Fruit fly (Drosophila melanogaster) whole organism, embryonic: ENCODE results near the gene CG33124.
A peak's percentile ranks its signal among the peaks of the same experiment; 100 is the strongest.

ENCODE experiments used
- Abd-B ChIP-seq: fragments of 200-800 bp; sonication (Bioruptor generic); optimal IDR thresholded peaks from 2 replicates; lab custom pipeline; 2018; ENCODE audit warnings: missing biosample characterization, mild to moderate bottlenecking, missing genetic modification characterization, moderate library complexity
- CG11398 ChIP-seq: fragments of 200-800 bp; sonication (Bioruptor generic); optimal IDR thresholded peaks from 2 replicates; lab custom pipeline; 2016; ENCODE audit warnings: missing biosample characterization, missing genetic modification characterization
- CG13287 ChIP-seq: fragments of 200-800 bp; sonication (Bioruptor generic); IDR thresholded peaks from 2 replicates; pipeline ENCODE4 v1.3.6; 2022; ENCODE audit warnings: missing biosample characterization, missing genetic modification characterization; ENCODE audit not compliant: partially characterized antibody
- CG1647 ChIP-seq: fragments of 200-800 bp; sonication (Bioruptor generic); optimal IDR thresholded peaks from 3 replicates; lab custom pipeline; 2016; ENCODE audit warnings: missing biosample characterization, missing genetic modification characterization
- CG18476 ChIP-seq: fragments of 200-800 bp; sonication (Bioruptor generic); optimal IDR thresholded peaks from 2 replicates; lab custom pipeline; 2016; ENCODE audit warnings: missing biosample characterization, mild to moderate bottlenecking, missing genetic modification characterization
- CG18619 ChIP-seq: fragments of 200-800 bp; sonication (Bioruptor generic); optimal IDR thresholded peaks from 3 replicates; lab custom pipeline; 2017; ENCODE audit warnings: missing biosample characterization, mild to moderate bottlenecking, missing genetic modification characterization
- CG2116 ChIP-seq: fragments of 200-800 bp; sonication (Bioruptor generic); optimal IDR thresholded peaks from 3 replicates; lab custom pipeline; 2018; ENCODE audit warnings: missing biosample characterization, mild to moderate bottlenecking, missing genetic modification characterization
- CG2875 ChIP-seq: fragments of 200-800 bp; sonication (Bioruptor generic); optimal IDR thresholded peaks from 2 replicates; lab custom pipeline; 2017; ENCODE audit warnings: missing biosample characterization, mild to moderate bottlenecking, missing genetic modification characterization, missing genetic modification reagents
- CG2889 ChIP-seq: fragments of 200-800 bp; sonication (Bioruptor generic); IDR thresholded peaks from 3 replicates; pipeline ENCODE4 v1.3.6; 2022; ENCODE audit warnings: missing biosample characterization, missing genetic modification characterization
- CG31365 ChIP-seq: fragments of 200-800 bp; sonication (Bioruptor generic); optimal IDR thresholded peaks from 2 replicates; lab custom pipeline; 2018; ENCODE audit warnings: missing biosample characterization, mild to moderate bottlenecking, missing genetic modification characterization
- CG33557 ChIP-seq: fragments of 200-800 bp; sonication (Bioruptor generic); optimal IDR thresholded peaks from 2 replicates; lab custom pipeline; 2019; ENCODE audit warnings: missing biosample characterization, mild to moderate bottlenecking, missing genetic modification characterization, moderate library complexity
- CG4424 ChIP-seq: fragments of 200-800 bp; sonication (Bioruptor generic); optimal IDR thresholded peaks from 3 replicates; lab custom pipeline; 2016; ENCODE audit warnings: missing biosample characterization, missing genetic modification characterization
- CG4707 ChIP-seq: fragments of 200-800 bp; sonication (Bioruptor generic); optimal IDR thresholded peaks from 2 replicates; lab custom pipeline; 2018; ENCODE audit warnings: missing biosample characterization, mild to moderate bottlenecking, missing genetic modification characterization, moderate library complexity
- CG6689 ChIP-seq: fragments of 200-800 bp; sonication (Bioruptor generic); IDR thresholded peaks from 2 replicates; pipeline ENCODE4 v1.3.6; 2022; ENCODE audit warnings: missing biosample characterization, missing genetic modification characterization
- CG6854 ChIP-seq: fragments of 200-800 bp; sonication (Bioruptor generic); optimal IDR thresholded peaks from 3 replicates; lab custom pipeline; 2017; ENCODE audit warnings: missing biosample characterization, mild to moderate bottlenecking, missing genetic modification characterization
- CG7357 ChIP-seq: fragments of 200-800 bp; sonication (Bioruptor generic); IDR thresholded peaks from 3 replicates; pipeline ENCODE4 v1.3.6; 2022; ENCODE audit warnings: missing biosample characterization, missing genetic modification characterization
- CG7786 ChIP-seq: fragments of 200-800 bp; sonication (Bioruptor generic); optimal IDR thresholded peaks from 2 replicates; lab custom pipeline; 2016; ENCODE audit warnings: missing biosample characterization, missing genetic modification characterization
- CG8281 ChIP-seq: fragments of 200-800 bp; sonication (Bioruptor generic); optimal IDR thresholded peaks from 2 replicates; lab custom pipeline; 2018; ENCODE audit warnings: missing biosample characterization, mild to moderate bottlenecking, missing genetic modification characterization, moderate library complexity
- CG8388 ChIP-seq: fragments of 200-800 bp; sonication (Bioruptor generic); optimal IDR thresholded peaks from 2 replicates; lab custom pipeline; 2019; ENCODE audit warnings: missing biosample characterization, mild to moderate bottlenecking, missing genetic modification characterization, moderate library complexity
- Dip2 ChIP-seq: fragments of 200-800 bp; sonication (Bioruptor generic); IDR thresholded peaks from 2 replicates; pipeline ENCODE4 v1.3.6; 2022; ENCODE audit warnings: missing biosample characterization, missing genetic modification characterization
- Doc2 ChIP-seq: fragments of 200-800 bp; sonication (Bioruptor generic); IDR thresholded peaks from 2 replicates; pipeline ENCODE4 v1.3.6; 2022; ENCODE audit warnings: missing biosample characterization, missing genetic modification characterization
- Dref ChIP-seq: fragments of 200-800 bp; sonication (Bioruptor generic); IDR thresholded peaks from 2 replicates; pipeline ENCODE4 v1.3.6; 2022; ENCODE audit warnings: missing biosample characterization, missing genetic modification characterization
- GATAe ChIP-seq: fragments of 200-800 bp; sonication (Bioruptor generic); conservative IDR thresholded peaks from 2 replicates; pipeline ENCODE4 v1.3.6; 2022; ENCODE audit warnings: missing biosample characterization, missing genetic modification characterization
- H15 ChIP-seq: fragments of 200-800 bp; sonication (Bioruptor generic); IDR thresholded peaks from 3 replicates; pipeline ENCODE4 v1.3.6; 2022; ENCODE audit warnings: missing biosample characterization, missing genetic modification characterization
- HmgD ChIP-seq: fragments of 200-800 bp; sonication (Bioruptor generic); optimal IDR thresholded peaks from 3 replicates; lab custom pipeline; 2016; ENCODE audit warnings: missing biosample characterization, missing genetic modification characterization
- Hr3 ChIP-seq: fragments of 200-800 bp; sonication (Bioruptor generic); optimal IDR thresholded peaks from 3 replicates; lab custom pipeline; 2016; ENCODE audit warnings: missing biosample characterization, missing genetic modification characterization
- MTF-1 ChIP-seq: fragments of 200-800 bp; sonication (Bioruptor generic); optimal IDR thresholded peaks from 2 replicates; lab custom pipeline; 2018; ENCODE audit warnings: missing biosample characterization, mild to moderate bottlenecking, missing genetic modification characterization, borderline replicate concordance
- Mrtf ChIP-seq: fragments of 200-800 bp; sonication (Bioruptor generic); IDR thresholded peaks from 3 replicates; pipeline ENCODE4 v1.3.6; 2022; ENCODE audit warnings: missing biosample characterization, missing genetic modification characterization
- Ptx1 ChIP-seq: fragments of 200-800 bp; sonication (Bioruptor generic); IDR thresholded peaks from 2 replicates; pipeline ENCODE4 v1.3.6; 2022; ENCODE audit warnings: missing biosample characterization, missing genetic modification characterization
- cato ChIP-seq: fragments of 200-800 bp; sonication (Bioruptor generic); optimal IDR thresholded peaks from 2 replicates; lab custom pipeline; 2016; ENCODE audit warnings: missing biosample characterization, missing genetic modification characterization, borderline replicate concordance
- crp ChIP-seq, 2 experiments: fragments of 200-800 bp; sonication (Bioruptor generic); optimal IDR thresholded peaks; 2 replicates in 1 of 2; 3 replicates in 1 of 2; lab custom pipeline; 2017; ENCODE audit warnings: missing biosample characterization in 2 of 2, missing genetic modification characterization in 2 of 2, mild to moderate bottlenecking in 1 of 2, moderate library complexity in 1 of 2
- eve ChIP-seq, 2 experiments: fragments of >200 bp; optimal IDR thresholded peaks; 2 replicates each; lab custom pipeline; 2017; ENCODE audit warnings: missing biosample characterization in 2 of 2, missing genetic modification characterization in 2 of 2
- grn ChIP-seq: fragments of 200-800 bp; sonication (Bioruptor generic); optimal IDR thresholded peaks from 3 replicates; lab custom pipeline; 2017; ENCODE audit warnings: missing biosample characterization, missing genetic modification characterization
- gro ChIP-seq: fragments of 200-800 bp; sonication (Bioruptor generic); optimal IDR thresholded peaks from 2 replicates; lab custom pipeline; 2016; ENCODE audit warnings: missing biosample characterization, missing genetic modification characterization
- gsb ChIP-seq: fragments of 200-800 bp; sonication (Bioruptor generic); IDR thresholded peaks from 2 replicates; pipeline ENCODE4 v1.3.6; 2022; ENCODE audit warnings: missing biosample characterization, missing genetic modification characterization
- gt ChIP-seq: fragments of 200-800 bp; sonication (Bioruptor generic); IDR thresholded peaks from 2 replicates; pipeline ENCODE4 v1.3.6; 2022; ENCODE audit warnings: missing biosample characterization, missing genetic modification characterization
- h ChIP-seq: fragments of >200 bp; optimal IDR thresholded peaks from 2 replicates; lab custom pipeline; 2017
- ham ChIP-seq: fragments of 200-800 bp; sonication (Bioruptor generic); IDR thresholded peaks from 2 replicates; pipeline ENCODE4 v1.3.6; 2022; ENCODE audit warnings: missing biosample characterization, missing genetic modification characterization
- her ChIP-seq: fragments of 200-800 bp; sonication (Bioruptor generic); optimal IDR thresholded peaks from 2 replicates; lab custom pipeline; 2016; ENCODE audit warnings: missing biosample characterization, missing genetic modification characterization
- jigr1 ChIP-seq: fragments of 200-800 bp; sonication (Bioruptor generic); IDR thresholded peaks from 3 replicates; pipeline ENCODE4 v1.3.6; 2022; ENCODE audit warnings: missing biosample characterization, missing genetic modification characterization
- kay ChIP-seq: fragments of 200-800 bp; sonication (Bioruptor generic); optimal IDR thresholded peaks from 2 replicates; lab custom pipeline; 2016; ENCODE audit warnings: missing biosample characterization, missing genetic modification characterization
- lmd ChIP-seq: fragments of 200-800 bp; sonication (Bioruptor generic); IDR thresholded peaks from 2 replicates; pipeline ENCODE4 v1.3.6; 2022; ENCODE audit warnings: missing biosample characterization, missing genetic modification characterization
- pan ChIP-seq, 4 experiments: fragments of >200 bp in 3 of 4; fragments of 200-800 bp in 1 of 4; sonication (Bioruptor generic) in 1 of 4; optimal IDR thresholded peaks in 3 of 4; IDR thresholded peaks in 1 of 4; 2 replicates each; pipeline versions ENCODE4 v1.3.6 to Lab custom; 2017 to 2022; ENCODE audit warnings: missing biosample characterization in 2 of 4, missing genetic modification characterization in 2 of 4, mixed read lengths in 1 of 4
- pros ChIP-seq: fragments of 200-800 bp; sonication (Bioruptor generic); optimal IDR thresholded peaks from 3 replicates; lab custom pipeline; 2019; ENCODE audit warnings: missing biosample characterization, mild to moderate bottlenecking, missing genetic modification characterization, moderate library complexity
- pzg ChIP-seq: fragments of 200-800 bp; sonication (Bioruptor generic); optimal IDR thresholded peaks from 3 replicates; lab custom pipeline; 2018; ENCODE audit warnings: missing biosample characterization, mild to moderate bottlenecking, missing genetic modification characterization, moderate library complexity
- scrt ChIP-seq: fragments of 200-800 bp; sonication (Bioruptor generic); optimal IDR thresholded peaks from 2 replicates; lab custom pipeline; 2018; ENCODE audit warnings: missing biosample characterization, mild to moderate bottlenecking, missing genetic modification characterization, moderate library complexity
- sens-2 ChIP-seq: fragments of 200-800 bp; sonication (Bioruptor generic); IDR thresholded peaks from 2 replicates; pipeline ENCODE4 v1.3.6; 2022; ENCODE audit warnings: missing biosample characterization, missing genetic modification characterization
- seq ChIP-seq: fragments of 200-800 bp; sonication (Bioruptor generic); IDR thresholded peaks from 2 replicates; pipeline ENCODE4 v1.3.6; 2022; ENCODE audit warnings: missing biosample characterization, missing genetic modification characterization
- sqz ChIP-seq: fragments of 200-800 bp; sonication (Bioruptor generic); optimal IDR thresholded peaks from 3 replicates; lab custom pipeline; 2018; ENCODE audit warnings: missing biosample characterization, mild to moderate bottlenecking, missing genetic modification characterization
- stwl ChIP-seq: fragments of 200-800 bp; sonication (Bioruptor generic); optimal IDR thresholded peaks from 3 replicates; lab custom pipeline; 2018; ENCODE audit warnings: missing biosample characterization, mild to moderate bottlenecking, missing genetic modification characterization, moderate library complexity

The CG33124 gene

DNA sequence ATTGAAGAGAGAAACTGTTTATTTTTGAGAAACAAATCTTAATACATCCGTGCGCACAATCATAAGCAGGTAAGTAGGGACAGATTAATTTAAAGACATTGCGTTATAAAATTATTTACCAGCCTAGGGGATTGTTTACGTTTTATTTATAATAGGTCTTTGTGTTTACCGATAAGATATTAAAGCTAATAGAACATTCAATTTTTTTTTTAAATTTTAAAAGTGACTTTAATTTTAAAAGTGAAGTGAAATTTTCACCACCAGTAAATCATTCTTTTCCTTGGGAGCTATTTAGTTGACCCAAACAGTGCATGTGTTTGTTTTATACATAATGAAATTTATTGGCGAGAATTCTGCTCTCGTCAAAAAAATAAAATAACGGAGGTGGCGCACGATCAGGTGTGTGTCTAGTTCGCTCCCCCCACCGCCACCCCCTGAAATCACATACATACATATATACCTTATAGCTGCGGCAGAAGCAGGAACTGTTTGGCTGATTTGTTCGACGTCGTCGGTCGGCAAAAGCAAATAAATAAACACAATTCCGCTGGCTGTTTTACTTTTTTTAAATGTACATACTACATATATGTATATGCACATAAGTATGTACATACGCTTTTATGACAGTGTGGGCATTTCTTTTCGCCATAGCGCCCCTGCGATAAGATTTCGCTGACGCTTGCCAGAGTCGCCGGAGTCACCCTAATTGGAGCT lies 32.8 kb downstream of the CG33124 start (continued):
- TF ChIP-seq sqz (GFP tag; lab: Kevin White, UChicago) (peak; percentile 27), Hr3 (GFP tag; lab: Kevin White, UChicago) (peak; percentile 15), grn (GFP tag; lab: Kevin White, UChicago) (no peak), Mrtf (GFP tag; lab: Robert Waterston, UW) (no peak; the same call in 2 of the 3 replicates), h (no peak), ham (GFP tag; lab: Robert Waterston, UW) (no peak), eve (GFP tag; optimal IDR thresholded peaks at IDR 0.05; lab: Kevin White, UChicago) (peak in 1 of 2 experiments; percentile 58), CG8281 (tag; lab: Kevin White, UChicago) (peak; percentile 17), CG4424 (GFP tag; lab: Kevin White, UChicago) (peak; percentile 20), stwl (tag; lab: Kevin White, UChicago) (no peak), CG2889 (GFP tag; lab: Robert Waterston, UW) (no peak), HmgD (GFP tag; lab: Kevin White, UChicago) (no peak), CG2116 (GFP tag; lab: Kevin White, UChicago) (peak; percentile 23), CG7357 (GFP tag; lab: Robert Waterston, UW) (no peak), Abd-B (peak; percentile 4), CG8388 (GFP tag; lab: Kevin White, UChicago) (no peak), sens-2 (GFP tag; lab: Robert Waterston, UW) (no peak), GATAe (GFP tag; lab: Robert Waterston, UW) (no peak), H15 (GFP tag; lab: Robert Waterston, UW) (no peak), CG33557 (GFP tag; lab: Kevin White, UChicago) (no peak), seq (no peak), scrt (GFP tag; lab: Kevin White, UChicago) (peak; percentile 35), pros (GFP tag; lab: Kevin White, UChicago) (no peak), cato (GFP tag; lab: Kevin White, UChicago) (no peak), CG2875 (GFP tag; lab: Kevin White, UChicago) (no peak), her (no peak), CG4707 (GFP tag; lab: Kevin White, UChicago) (no peak), lmd (peak; percentile 48), Dref (GFP tag; lab: Robert Waterston, UW) (no peak), CG18619 (GFP tag; lab: Kevin White, UChicago) (peak; percentile 53), Ptx1 (GFP tag; lab: Robert Waterston, UW) (peak; percentile 54; the same call in 1 of the 2 replicates), CG31365 (tag; lab: Kevin White, UChicago) (no peak), gsb (no peak), CG1647 (GFP tag; lab: Kevin White, UChicago) (no peak), gt (GFP tag; lab: Robert Waterston, UW) (no peak), pzg (no peak), kay (GFP tag; lab: Kevin White, UChicago) (no peak), CG11398 (no peak), MTF-1 (GFP tag; lab: Kevin White, UChicago) (no peak), crp (GFP tag; optimal IDR thresholded peaks at IDR 0.05; lab: Kevin White, UChicago) (no peak), gro (GFP tag; lab: Kevin White, UChicago) (no peak), Doc2 (GFP tag; lab: Robert Waterston, UW) (no peak), CG6854 (GFP tag; lab: Kevin White, UChicago) (peak; percentile 28), Dip2 (GFP tag; lab: Robert Waterston, UW) (no peak), CG18476 (GFP tag; lab: Kevin White, UChicago) (peak; percentile 6), pan (optimal IDR thresholded peaks at IDR 0.05; lab: Kevin White, UChicago) (no peak), pan (GFP tag; optimal IDR thresholded peaks at IDR 0.05 in 1 of 2, IDR thresholded peaks at IDR 0.05 in 1 of 2) (peak in 1 of 2 experiments; percentile 46), CG13287 (GFP tag; lab: Robert Waterston, UW) (no peak), CG7786 (GFP tag; lab: Kevin White, UChicago) (peak; percentile 13), CG6689 (GFP tag; lab: Robert Waterston, UW) (peak; percentile 29; the same call in 1 of the 2 replicates), jigr1 (no peak)
